Worm (Caenorhabditis elegans) whole organism, L1 larva: ENCODE data around the gene ufl-1.

Experiments used
- C04F5.9 ChIP-seq: sonication (generic microtip); optimal IDR thresholded peaks from 2 replicates; lab custom pipeline; 2016; ENCODE audit warnings: missing genetic modification characterization, missing compliant biosample characterization
- ama-1 ChIP-seq: fragments of 150-350 bp; optimal IDR thresholded peaks from 2 replicates; lab custom pipeline; 2014
- ceh-82 ChIP-seq, 3 experiments: fragments of 150-350 bp in 1 of 3; sonication (generic microtip) in 2 of 3; optimal IDR thresholded peaks; 2 replicates each; lab custom pipeline; 2014 to 2017; ENCODE audit warnings: missing biosample characterization in 3 of 3, missing genetic modification characterization in 3 of 3
- elt-2 ChIP-seq: sonication (generic microtip); optimal IDR thresholded peaks from 2 replicates; lab custom pipeline; 2016; ENCODE audit warnings: missing genetic modification characterization, mild to moderate bottlenecking, inconsistent platforms, missing compliant biosample characterization, missing genetic modification reagents
- mdl-1 ChIP-seq, 2 experiments: fragments of 150-350 bp; optimal IDR thresholded peaks; 2 replicates each; lab custom pipeline; 2014 to 2017; ENCODE audit warnings: missing biosample characterization in 2 of 2, missing genetic modification characterization in 2 of 2, inconsistent platforms in 1 of 2
- mep-1 ChIP-seq: fragments of 150-350 bp; optimal IDR thresholded peaks from 2 replicates; lab custom pipeline; 2014; ENCODE audit warnings: missing biosample characterization, missing genetic modification characterization
- nhr-11 ChIP-seq: fragments of 150-350 bp; optimal IDR thresholded peaks from 2 replicates; lab custom pipeline; 2014; ENCODE audit warnings: missing biosample characterization, missing genetic modification characterization
- nhr-12 ChIP-seq: sonication (generic microtip); optimal IDR thresholded peaks from 2 replicates; lab custom pipeline; 2017; ENCODE audit warnings: missing biosample characterization, missing genetic modification characterization
- pqm-1 ChIP-seq: sonication (generic microtip); optimal IDR thresholded peaks from 3 replicates; lab custom pipeline; 2017; ENCODE audit warnings: missing biosample characterization, missing genetic modification characterization
- skn-1 ChIP-seq: fragments of 150-350 bp; optimal IDR thresholded peaks from 2 replicates; lab custom pipeline; 2014; ENCODE audit warnings: missing biosample characterization, missing genetic modification characterization
- sox-4 ChIP-seq: sonication (generic microtip); optimal IDR thresholded peaks from 2 replicates; lab custom pipeline; 2016; ENCODE audit warnings: missing genetic modification characterization, missing compliant biosample characterization
- unc-62 ChIP-seq: fragments of 150-350 bp; optimal IDR thresholded peaks from 2 replicates; lab custom pipeline; 2014; ENCODE audit warnings: missing biosample characterization, missing genetic modification reagents, missing genetic modification characterization

DNA sequence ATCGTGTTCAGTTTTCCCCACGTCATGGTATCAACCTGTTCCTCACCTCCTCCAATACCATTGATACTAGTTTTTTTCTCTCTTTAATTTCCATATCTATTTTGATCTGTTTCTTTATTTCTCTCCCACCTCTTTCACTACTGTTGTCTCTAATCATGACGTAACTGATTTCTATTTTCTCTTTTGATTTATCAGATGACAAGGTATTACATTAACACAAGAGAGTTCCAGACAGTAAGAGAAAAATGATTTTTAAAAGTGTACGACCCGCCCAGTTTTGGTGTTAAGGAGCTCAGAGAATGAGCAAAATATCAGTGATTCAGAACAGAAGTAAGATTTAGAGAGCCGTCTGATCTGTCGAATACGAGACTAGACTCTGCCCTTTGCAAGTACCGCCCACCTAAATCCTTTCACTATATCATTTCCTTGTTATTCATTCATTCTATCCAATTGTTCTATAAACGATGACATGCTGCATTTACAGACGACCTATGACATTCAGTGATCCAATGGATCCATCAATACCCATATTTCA lies 13.1 kb upstream of the ufl-1 start, which contains the start of gene nhr-105:
- TF ChIP-seq nhr-11 (tag; lab: Kevin White, UChicago), result no peak
- TF ChIP-seq pqm-1 (tag; lab: Kevin White, UChicago), result no peak
- TF ChIP-seq C04F5.9, result no peak
- no peak for TF ChIP-seq sox-4 (tag; lab: Kevin White, UChicago)
- TF ChIP-seq skn-1, result peak; percentile 25
- TF ChIP-seq mep-1 (tag; lab: Kevin White, UChicago), result peak; percentile 44
- peak in 1 of 3 experiments; percentile 11 for TF ChIP-seq ceh-82 (tag; optimal IDR thresholded peaks at IDR 0.05; lab: Kevin White, UChicago)
- peak; percentile 70 for TF ChIP-seq elt-2 (tag; lab: Kevin White, UChicago)
- no peak for TF ChIP-seq unc-62 (GFP tag; lab: Kevin White, UChicago)
- no peak for TF ChIP-seq nhr-12
- TF ChIP-seq ama-1 (lab: Kevin White, UChicago), result no peak
- peak in 1 of 2 experiments; percentile 6 for TF ChIP-seq mdl-1 (tag; optimal IDR thresholded peaks at IDR 0.05; lab: Kevin White, UChicago)
